Worm (Caenorhabditis elegans) whole organism, L4/young adult: ENCODE data around the gene F58B4.6.
A peak's percentile ranks its signal among the peaks of the same experiment; 100 is the strongest.

Experiments
- W03F9.2 ChIP-seq: fragments of 150-350 bp; optimal IDR thresholded peaks from 2 replicates; lab custom pipeline; 2014; ENCODE audit warnings: missing biosample characterization, missing genetic modification characterization
- dao-5 ChIP-seq: sonication (generic microtip); optimal IDR thresholded peaks from 2 replicates; lab custom pipeline; 2016; ENCODE audit warnings: missing genotype, missing genetic modification characterization, moderate library complexity, missing compliant biosample characterization
- him-1 ChIP-seq: sonication (generic microtip); optimal IDR thresholded peaks from 2 replicates; lab custom pipeline; 2016; ENCODE audit warnings: missing genotype, missing genetic modification reagents, missing genetic modification characterization, missing compliant biosample characterization

Gene F58B4.6

ce11 chrV:10961448-10961870 lies 36.6 kb downstream of the F58B4.6 start:
- TF ChIP-seq him-1 (tag; lab: Kevin White, UChicago) (peak; percentile 73), dao-5 (tag; lab: Kevin White, UChicago) (no peak), W03F9.2 (tag; lab: Kevin White, UChicago) (peak; percentile 42)

ce11 chrV:10965501-10965900 lies 40.7 kb downstream of the F58B4.6 start, which contains the start of the genes ctf-4 and eef-1G:
Gene ctf-4, minus strand, starts transcription at chrV:10965539.
Gene eef-1G, plus strand, starts transcription at chrV:10965719.
- TF ChIP-seq dao-5 (tag; lab: Kevin White, UChicago) (no peak), him-1 (tag; lab: Kevin White, UChicago) (peak; percentile 89), W03F9.2 (tag; lab: Kevin White, UChicago) (peak; percentile 97)

ce11 chrV:10966874-10967273 lies 42.0 kb downstream of the F58B4.6 start:
- TF ChIP-seq him-1 (tag; lab: Kevin White, UChicago) (no peak), dao-5 (tag; lab: Kevin White, UChicago) (no peak)

ce11 chrV:10967594-10968273 lies 42.9 kb downstream of the F58B4.6 start:
- TF ChIP-seq W03F9.2 (tag; lab: Kevin White, UChicago): no peak
- no peak for TF ChIP-seq him-1 (tag; lab: Kevin White, UChicago)

ce11 chrV:10970070-10970469 lies 45.2 kb downstream of the F58B4.6 start, which contains the start of gene F17C11.22:
Gene F17C11.22, minus strand, starts transcription at chrV:10970170.
- no peak for TF ChIP-seq dao-5 (tag; lab: Kevin White, UChicago)

- TF ChIP-seq him-1 (tag; lab: Kevin White, UChicago): no peak
- no peak for TF ChIP-seq dao-5 (tag; lab: Kevin White, UChicago)
- TF ChIP-seq W03F9.2 (tag; lab: Kevin White, UChicago): no peak
These were observed 46.1 kb downstream of the F58B4.6 start for ce11 chrV:10970930-10971329.

- TF ChIP-seq him-1 (tag; lab: Kevin White, UChicago): no peak
- no peak for TF ChIP-seq dao-5 (tag; lab: Kevin White, UChicago)
- TF ChIP-seq W03F9.2 (tag; lab: Kevin White, UChicago): no peak
These were observed 50.3 kb downstream of the F58B4.6 start for ce11 chrV:10975091-10975490.
